Fruit fly (Drosophila melanogaster): ENCODE measurements around the gene CG5342.

CG5342 gene

DNA sequence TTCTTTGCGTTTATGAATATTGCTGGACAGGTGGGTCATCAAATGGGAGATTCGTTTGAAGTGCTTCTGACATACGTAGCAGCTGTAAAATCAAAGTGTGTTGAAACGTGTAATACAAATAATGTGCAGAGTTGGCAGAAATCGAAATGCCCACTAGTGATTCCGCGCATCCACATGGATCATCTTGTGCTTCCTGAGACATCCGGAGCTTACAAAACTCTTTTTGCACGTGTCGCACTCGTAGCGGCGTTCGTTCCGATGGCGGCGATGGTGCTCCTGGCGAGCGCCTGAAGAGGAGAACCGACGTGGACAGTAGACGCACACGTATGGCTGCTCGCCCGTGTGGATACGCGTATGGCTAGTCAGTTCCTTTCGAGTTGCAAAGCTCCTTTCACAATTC lies 46.9 kb downstream of the CG5342 start, which contains the start of gene Zaf1 (continued):
- TF ChIP-seq CG17385 (GFP tag; optimal IDR thresholded peaks at IDR 0.05), result no peak
- no peak for TF ChIP-seq CG10321 (GFP tag; IDR thresholded peaks at IDR 0.05)
- no peak for TF ChIP-seq CG11723 (GFP tag; optimal IDR thresholded peaks at IDR 0.05)

DNA sequence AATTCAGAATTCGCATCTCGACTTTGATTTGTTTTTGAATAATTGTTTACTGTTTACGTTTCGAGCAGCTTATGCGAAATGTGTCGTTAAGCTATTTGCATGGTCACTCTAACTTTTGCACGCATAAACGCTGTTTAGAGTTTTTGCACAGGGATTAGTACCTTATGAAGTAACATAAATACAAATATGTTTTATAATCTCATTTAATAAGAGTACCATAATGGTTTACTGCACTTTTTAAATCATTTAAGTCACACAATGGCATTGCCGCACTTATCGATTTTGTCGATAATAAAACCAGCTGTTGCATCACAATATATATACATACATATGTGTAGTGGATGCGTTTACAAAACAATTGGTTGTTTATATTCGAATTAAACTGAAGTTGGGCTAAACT lies 47.9 kb downstream of the CG5342 start, which contains the start of the genes CG6813 and CG18764:
TSS of gene CG6813 (minus strand) at position 68 of the 400 bp plus-strand sequence.
TSS of gene CG18764 (plus strand) at position 319 of the 400 bp plus-strand sequence.
- TF ChIP-seq CG5953 (GFP tag; IDR thresholded peaks at IDR 0.05) (no peak), CG4820 (GFP tag; optimal IDR thresholded peaks at IDR 0.05) (peak; percentile 34), Med (GFP tag) (peak; percentile 72), unc-4 (GFP tag; IDR thresholded peaks at IDR 0.05; ENCODE audit: partially characterized antibody) (peak; percentile 38; the same call in 1 of the 2 replicates), klu (GFP tag; IDR thresholded peaks at IDR 0.05) (no peak), Dp (GFP tag; optimal IDR thresholded peaks at IDR 0.05) (peak; percentile 52), lbe (GFP tag; optimal IDR thresholded peaks at IDR 0.05) (no peak), sens (GFP tag) (peak; percentile 69), Poxn (GFP tag; IDR thresholded peaks at IDR 0.05) (no peak), pfk (GFP tag; optimal IDR thresholded peaks at IDR 0.05) (no peak), scrt (GFP tag; optimal IDR thresholded peaks at IDR 0.05) (peak; percentile 85), CG6791 (GFP tag; IDR thresholded peaks at IDR 0.05; ENCODE audit: partially characterized antibody) (0 out of 3 replicates have a peak, but pooled peaks have one; percentile 30), ato (GFP tag; IDR thresholded peaks at IDR 0.05; ENCODE audit: partially characterized antibody) (0 out of 2 replicates have a peak, but pooled peaks have one; percentile 32), fd64A (GFP tag; optimal IDR thresholded peaks at IDR 0.05) (no peak), dm (GFP tag; optimal IDR thresholded peaks at IDR 0.05) (no peak), trem (tag; optimal IDR thresholded peaks at IDR 0.05) (peak; percentile 21), CG18764 (GFP tag; optimal IDR thresholded peaks at IDR 0.05) (no peak), CG18619 (GFP tag; optimal IDR thresholded peaks at IDR 0.05) (no peak), gt (GFP tag; IDR thresholded peaks at IDR 0.05) (no peak), CG13287 (GFP tag; IDR thresholded peaks at IDR 0.05; ENCODE audit: partially characterized antibody) (peak; percentile 49), CG34376 (GFP tag; optimal IDR thresholded peaks at IDR 0.05) (peak; percentile 14), CG2116 (GFP tag; optimal IDR thresholded peaks at IDR 0.05) (peak; percentile 84), HLH4C (GFP tag; IDR thresholded peaks at IDR 0.05; ENCODE audit: partially characterized antibody) (peak; percentile 41; the same call in 1 of the 3 replicates), CG9437 (GFP tag; optimal IDR thresholded peaks at IDR 0.05) (peak; percentile 97), CG12104 (GFP tag; optimal IDR thresholded peaks at IDR 0.05) (no peak), E2f2 (GFP tag; IDR thresholded peaks at IDR 0.05) (peak; percentile 55), CG1603 (tag; optimal IDR thresholded peaks at IDR 0.05) (peak; percentile 34), Dll (GFP tag; IDR thresholded peaks at IDR 0.05; ENCODE audit: partially characterized antibody) (peak; percentile 59; the same call in 1 of the 4 replicates), ftz-f1 (GFP tag; optimal IDR thresholded peaks at IDR 0.05) (no peak), Blimp-1 (GFP tag; optimal IDR thresholded peaks at IDR 0.05) (no peak), zfh2 (GFP tag; optimal IDR thresholded peaks at IDR 0.05) (no peak), hkb (optimal IDR thresholded peaks at IDR 0.05) (no peak), hkb (GFP tag; IDR thresholded peaks at IDR 0.05) (no peak), h (optimal IDR thresholded peaks at IDR 0.05) (no peak), wek (GFP tag; optimal IDR thresholded peaks at IDR 0.05) (no peak), H15 (GFP tag; IDR thresholded peaks at IDR 0.05) (no peak), stwl (tag; optimal IDR thresholded peaks at IDR 0.05) (peak; percentile 59), lab (GFP tag; optimal IDR thresholded peaks at IDR 0.05) (no peak), sna (GFP tag; IDR thresholded peaks at IDR 0.05; ENCODE audit: partially characterized antibody) (peak; percentile 61; the same call in 1 of the 2 replicates), CG8388 (GFP tag; optimal IDR thresholded peaks at IDR 0.05) (no peak), CG30020 (tag; optimal IDR thresholded peaks at IDR 0.05) (peak; percentile 0), wor (GFP tag; IDR thresholded peaks at IDR 0.05) (no peak), Max (GFP tag; optimal IDR thresholded peaks at IDR 0.05) (no peak), CG2202 (tag; optimal IDR thresholded peaks at IDR 0.05) (no peak), hbn (GFP tag; IDR thresholded peaks at IDR 0.05; ENCODE audit: partially characterized antibody) (peak; percentile 28; the same call in 1 of the 2 replicates), CG18599 (GFP tag; optimal IDR thresholded peaks at IDR 0.05) (no peak)

Data from whole organism, embryonic.